Worm (Caenorhabditis elegans) whole organism, L4/young adult: ENCODE measurements around the gene ceh-99.

Experiments
- W03F9.2 ChIP-seq: fragments of 150-350 bp; optimal IDR thresholded peaks from 2 replicates; lab custom pipeline; 2014; ENCODE audit warnings: missing biosample characterization, missing genetic modification characterization
- him-1 ChIP-seq: sonication (generic microtip); optimal IDR thresholded peaks from 2 replicates; lab custom pipeline; 2016; ENCODE audit warnings: missing genotype, missing genetic modification reagents, missing genetic modification characterization, missing compliant biosample characterization

DNA sequence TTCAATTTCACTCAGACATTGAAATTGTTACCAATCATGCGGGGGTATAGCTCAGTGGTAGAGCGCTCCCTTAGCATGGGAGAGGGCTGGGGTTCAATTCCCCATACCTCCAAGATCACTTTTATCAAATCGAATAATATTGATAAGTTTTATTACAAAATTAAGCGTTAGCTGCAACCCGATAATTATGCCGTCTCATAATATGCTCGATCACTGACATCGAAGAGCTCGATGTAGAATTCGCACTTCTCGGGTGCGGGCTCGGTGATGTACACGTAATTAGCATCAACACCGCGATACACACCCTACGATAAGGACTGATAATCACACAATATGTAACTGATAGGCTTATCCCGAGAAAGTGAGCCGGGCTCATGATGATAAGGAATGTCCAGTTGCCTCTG lies 22.8 kb downstream of the ceh-99 start:
- TF ChIP-seq him-1 (tag; lab: Kevin White, UChicago) (no peak), W03F9.2 (tag; lab: Kevin White, UChicago) (no peak)
